Fruit fly (Drosophila melanogaster): ENCODE data around the gene CG9399.
A peak's percentile ranks its signal among the peaks of the same experiment; 100 is the strongest.

The CG9399 gene

dm6 chr3R:9613124-9613523, 39.1 kb upstream of the CG9399 start (continued):
- TF ChIP-seq ewg (GFP tag; optimal IDR thresholded peaks at IDR 0.05) (peak; percentile 65), danr (GFP tag; IDR thresholded peaks at IDR 0.05) (no peak), Dref (GFP tag; IDR thresholded peaks at IDR 0.05) (no peak), CkIIα-i1 (GFP tag; IDR thresholded peaks at IDR 0.05) (no peak), Nf-YC (tag; optimal IDR thresholded peaks at IDR 0.05) (no peak), CG13123 (GFP tag; optimal IDR thresholded peaks at IDR 0.05) (no peak), CG10321 (GFP tag; IDR thresholded peaks at IDR 0.05) (no peak), CG9876 (GFP tag; optimal IDR thresholded peaks at IDR 0.05) (no peak), CG33213 (GFP tag; optimal IDR thresholded peaks at IDR 0.05) (peak; percentile 26), Deaf1 (tag; optimal IDR thresholded peaks at IDR 0.05) (peak; percentile 13), prd (optimal IDR thresholded peaks at IDR 0.05) (no peak), prd (GFP tag; IDR thresholded peaks at IDR 0.05) (peak; percentile 79), CG7839 (tag; optimal IDR thresholded peaks at IDR 0.05) (peak; percentile 69), CG1792 (GFP tag; optimal IDR thresholded peaks at IDR 0.05) (peak; percentile 59), CG12942 (GFP tag; optimal IDR thresholded peaks at IDR 0.05) (peak; percentile 24), BtbVII (GFP tag; optimal IDR thresholded peaks at IDR 0.05) (peak; percentile 58), btn (GFP tag; optimal IDR thresholded peaks at IDR 0.05) (no peak), pb (GFP tag; optimal IDR thresholded peaks at IDR 0.05) (peak; percentile 22), CG10979 (tag; optimal IDR thresholded peaks at IDR 0.05) (peak; percentile 57), CG2889 (GFP tag; IDR thresholded peaks at IDR 0.05) (0 out of 3 replicates have a peak, but pooled peaks have one; percentile 27), CG10654 (GFP tag; optimal IDR thresholded peaks at IDR 0.05) (peak; percentile 43), CG30403 (GFP tag; optimal IDR thresholded peaks at IDR 0.05) (peak; percentile 72), CG12236 (GFP tag; optimal IDR thresholded peaks at IDR 0.05) (peak; percentile 39), Kr (GFP tag; optimal IDR thresholded peaks at IDR 0.05) (no peak), CG4328 (GFP tag; optimal IDR thresholded peaks at IDR 0.05) (no peak), tio (GFP tag; optimal IDR thresholded peaks at IDR 0.05) (peak; percentile 44), Mrtf (GFP tag; IDR thresholded peaks at IDR 0.05) (no peak; the same call in 2 of the 3 replicates), fu2 (GFP tag; optimal IDR thresholded peaks at IDR 0.05) (no peak), CG6791 (GFP tag; IDR thresholded peaks at IDR 0.05; ENCODE audit: partially characterized antibody) (no peak), cad (GFP tag; optimal IDR thresholded peaks at IDR 0.05) (no peak), sna (GFP tag; IDR thresholded peaks at IDR 0.05; ENCODE audit: partially characterized antibody) (no peak), ase (GFP tag; IDR thresholded peaks at IDR 0.05) (no peak; the same call in 1 of the 3 replicates), CG14014 (GFP tag; IDR thresholded peaks at IDR 0.05) (peak; percentile 67; the same call in 1 of the 2 replicates), CG31365 (tag; optimal IDR thresholded peaks at IDR 0.05) (no peak), CG6689 (GFP tag; IDR thresholded peaks at IDR 0.05) (no peak), CG3726 (GFP tag; IDR thresholded peaks at IDR 0.05) (no peak), CG9437 (GFP tag; optimal IDR thresholded peaks at IDR 0.05) (peak; percentile 39), croc (GFP tag; conservative IDR thresholded peaks at IDR 0.05) (no peak; the same call in 2 of the 3 replicates), vvl (GFP tag; IDR thresholded peaks at IDR 0.05) (peak; percentile 78), Ada2b (GFP tag; IDR thresholded peaks at IDR 0.05) (peak; percentile 74), CG12219 (GFP tag; optimal IDR thresholded peaks at IDR 0.05) (peak; percentile 37), CG32767 (GFP tag; IDR thresholded peaks at IDR 0.05) (peak; percentile 53; the same call in 1 of the 2 replicates), GATAe (GFP tag; conservative IDR thresholded peaks at IDR 0.05) (no peak), slou (GFP tag; optimal IDR thresholded peaks at IDR 0.05) (no peak), Scr (GFP tag; IDR thresholded peaks at IDR 0.05; ENCODE audit: partially characterized antibody) (no peak), fd3F (GFP tag; optimal IDR thresholded peaks at IDR 0.05) (peak; percentile 40), CG31224 (GFP tag; IDR thresholded peaks at IDR 0.05) (peak; percentile 19; the same call in 1 of the 2 replicates), CG6272 (GFP tag; IDR thresholded peaks at IDR 0.05) (no peak), Lim3 (GFP tag; IDR thresholded peaks at IDR 0.05) (no peak), CG9817 (tag; optimal IDR thresholded peaks at IDR 0.05) (peak; percentile 33), Chrac-16 (GFP tag; optimal IDR thresholded peaks at IDR 0.05) (peak; percentile 47), Dek (tag; optimal IDR thresholded peaks at IDR 0.05) (peak; percentile 16)

Measured in whole organism, embryonic.